Worm (Caenorhabditis elegans) whole organism, young adult: ENCODE measurements around the gene srh-184.

ENCODE experiments used
- nhr-90 ChIP-seq: sonication (generic microtip); optimal IDR thresholded peaks from 2 replicates; lab custom pipeline; 2016; ENCODE audit warnings: missing genotype, mild to moderate bottlenecking, missing genetic modification characterization, missing compliant biosample characterization
- snpc-4 ChIP-seq, 5 experiments: fragments of 150-350 bp in 1 of 5; sonication (generic microtip) in 4 of 5; optimal IDR thresholded peaks; 2 replicates each; lab custom pipeline; 2014 to 2018; ENCODE audit warnings: missing genetic modification characterization in 5 of 5, missing biosample characterization in 3 of 5, antibody characterized with exemption in 2 of 5, mild to moderate bottlenecking in 2 of 5, missing compliant biosample characterization in 2 of 5, missing genotype in 2 of 5, moderate library complexity in 2 of 5, missing genetic modification reagents in 1 of 5
- unc-130 ChIP-seq: sonication (generic microtip); optimal IDR thresholded peaks from 2 replicates; lab custom pipeline; 2016; ENCODE audit warnings: missing genetic modification reagents, missing genetic modification characterization, missing compliant biosample characterization

DNA sequence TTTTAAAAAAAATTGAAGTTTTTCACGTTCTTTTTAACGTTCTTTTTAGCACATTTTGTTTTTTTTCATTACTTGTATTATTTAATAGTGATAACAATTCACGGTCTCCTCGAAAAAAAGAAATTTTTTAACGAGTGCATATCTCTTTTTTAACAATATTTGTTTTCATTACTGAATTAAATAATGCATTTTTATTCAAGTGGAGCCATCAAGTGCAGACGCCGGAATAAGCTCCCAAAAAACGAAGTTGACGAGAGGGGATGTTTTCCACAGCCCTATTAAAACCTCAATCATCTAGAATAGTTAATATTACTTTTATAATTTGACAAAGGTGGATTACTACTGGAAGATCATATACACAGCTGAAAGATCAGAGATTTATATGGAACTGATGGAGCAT, 41.3 kb downstream of the srh-184 start, which contains the start of gene irld-6:
- TF ChIP-seq snpc-4 (GFP tag; optimal IDR thresholded peaks at IDR 0.05; lab: Kevin White, UChicago): no peak
- TF ChIP-seq snpc-4 (tag; optimal IDR thresholded peaks at IDR 0.05; lab: Kevin White, UChicago): no peak
- no peak for TF ChIP-seq unc-130 (GFP tag; lab: Kevin White, UChicago)
- TF ChIP-seq nhr-90 (tag; lab: Kevin White, UChicago): no peak
